Fruit fly (Drosophila melanogaster): Measurements from ENCODE around the gene Brf.
A peak's percentile ranks its signal among the peaks of the same experiment; 100 is the strongest.

Gene Brf

dm6 chr3R:17385329-17386019 is 5.7 kb downstream of the Brf start (continued):
- TF ChIP-seq HmgD (GFP tag; optimal IDR thresholded peaks at IDR 0.05) (peak; percentile 37), luna (GFP tag; optimal IDR thresholded peaks at IDR 0.05) (peak; percentile 66), CG2129 (GFP tag; IDR thresholded peaks at IDR 0.05; ENCODE audit: partially characterized antibody) (no peak), CG12071 (GFP tag; optimal IDR thresholded peaks at IDR 0.05) (peak; percentile 23), lov (optimal IDR thresholded peaks at IDR 0.05) (no peak), lov (GFP tag; IDR thresholded peaks at IDR 0.05) (peak; percentile 66; the same call in 2 of the 3 replicates), CG8924 (tag; optimal IDR thresholded peaks at IDR 0.05) (peak; percentile 33), prd (optimal IDR thresholded peaks at IDR 0.05) (no peak), prd (GFP tag; IDR thresholded peaks at IDR 0.05) (0 out of 3 replicates have a peak, but pooled peaks have one; percentile 51), Spps (tag; optimal IDR thresholded peaks at IDR 0.05) (no peak), trh (GFP tag; optimal IDR thresholded peaks at IDR 0.05) (no peak), gt (GFP tag; IDR thresholded peaks at IDR 0.05) (no peak), sim (GFP tag; IDR thresholded peaks at IDR 0.05) (no peak), Dek (tag; optimal IDR thresholded peaks at IDR 0.05) (peak; percentile 40), CG4404 (GFP tag; IDR thresholded peaks at IDR 0.05) (peak; percentile 39; the same call in 1 of the 2 replicates), ftz-f1 (GFP tag; optimal IDR thresholded peaks at IDR 0.05) (peak; percentile 81), klu (GFP tag; IDR thresholded peaks at IDR 0.05) (no peak), CG4328 (GFP tag; optimal IDR thresholded peaks at IDR 0.05) (no peak), CG17359 (tag; optimal IDR thresholded peaks at IDR 0.05) (peak; percentile 53), CG18764 (GFP tag; optimal IDR thresholded peaks at IDR 0.05) (peak; percentile 4), Xbp1 (GFP tag; optimal IDR thresholded peaks at IDR 0.05) (peak; percentile 76), lilli (GFP tag; optimal IDR thresholded peaks at IDR 0.05) (peak; percentile 69), Rx (GFP tag; IDR thresholded peaks at IDR 0.05) (no peak), CG13775 (GFP tag; optimal IDR thresholded peaks at IDR 0.05) (peak; percentile 38), tap (tag; optimal IDR thresholded peaks at IDR 0.05) (no peak), H15 (GFP tag; IDR thresholded peaks at IDR 0.05) (peak; percentile 43; the same call in 1 of the 3 replicates), usp (GFP tag; optimal IDR thresholded peaks at IDR 0.05) (no peak), Atf-2 (GFP tag; optimal IDR thresholded peaks at IDR 0.05) (peak; percentile 34), ase (GFP tag; IDR thresholded peaks at IDR 0.05) (no peak), phol (tag; optimal IDR thresholded peaks at IDR 0.05) (peak; percentile 59), ato (GFP tag; IDR thresholded peaks at IDR 0.05; ENCODE audit: partially characterized antibody) (no peak), H2.0 (GFP tag; IDR thresholded peaks at IDR 0.05) (no peak), h (optimal IDR thresholded peaks at IDR 0.05) (no peak), Deaf1 (tag; optimal IDR thresholded peaks at IDR 0.05) (peak; percentile 18), CG13123 (GFP tag; optimal IDR thresholded peaks at IDR 0.05) (no peak), sens-2 (GFP tag; IDR thresholded peaks at IDR 0.05) (no peak), CG10321 (GFP tag; IDR thresholded peaks at IDR 0.05) (0 out of 2 replicates have a peak, but pooled peaks have one; percentile 7), CG6272 (GFP tag; IDR thresholded peaks at IDR 0.05) (no peak), C15 (GFP tag; IDR thresholded peaks at IDR 0.05) (no peak), CG6175 (GFP tag; IDR thresholded peaks at IDR 0.05) (no peak), CG17829 (tag; optimal IDR thresholded peaks at IDR 0.05) (peak; percentile 56), CG1792 (GFP tag; optimal IDR thresholded peaks at IDR 0.05) (peak; percentile 56), pan (optimal IDR thresholded peaks at IDR 0.05) (no peak), pan (GFP tag; optimal IDR thresholded peaks at IDR 0.05 in 1 of 2, IDR thresholded peaks at IDR 0.05 in 1 of 2) (peak in 1 of 2 experiments; percentile 44), run (tag; optimal IDR thresholded peaks at IDR 0.05) (no peak), sr (GFP tag; IDR thresholded peaks at IDR 0.05) (peak; percentile 50; the same call in 1 of the 3 replicates), amos (GFP tag; IDR thresholded peaks at IDR 0.05; ENCODE audit: partially characterized antibody) (peak; percentile 56), hkb (optimal IDR thresholded peaks at IDR 0.05) (peak; percentile 43), hkb (GFP tag; IDR thresholded peaks at IDR 0.05) (peak; percentile 52; the same call in 1 of the 2 replicates), HLHmδ (GFP tag; optimal IDR thresholded peaks at IDR 0.05) (peak; percentile 31), CG10565 (GFP tag; optimal IDR thresholded peaks at IDR 0.05) (no peak), sob (GFP tag; IDR thresholded peaks at IDR 0.05) (peak; percentile 84)
